Fruit fly (Drosophila melanogaster): ENCODE measurements around the gene Sf3b5.
A peak's percentile ranks its signal among the peaks of the same experiment; 100 is the strongest.

The Sf3b5 gene

dm6 chr3R:8992928-8993579 lies 22.1 kb downstream of the Sf3b5 start, which contains the start of gene CG11975 (continued):
- peak; percentile 87 for TF ChIP-seq CG12942 (GFP tag; optimal IDR thresholded peaks at IDR 0.05)
- TF ChIP-seq sisA (GFP tag; IDR thresholded peaks at IDR 0.05): peak; percentile 63
- 0 out of 2 replicates have a peak, but pooled peaks have one; percentile 21 for TF ChIP-seq peb (GFP tag; IDR thresholded peaks at IDR 0.05)
- peak; percentile 58 for TF ChIP-seq zfh1 (GFP tag; IDR thresholded peaks at IDR 0.05)
- peak; percentile 57 for TF ChIP-seq Meics (GFP tag; optimal IDR thresholded peaks at IDR 0.05)
- peak; percentile 68; the same call in 1 of the 3 replicates for TF ChIP-seq ken (GFP tag; IDR thresholded peaks at IDR 0.05)
- TF ChIP-seq odd (GFP tag; optimal IDR thresholded peaks at IDR 0.05): no peak
- peak; percentile 86 for TF ChIP-seq vfl (GFP tag; optimal IDR thresholded peaks at IDR 0.05)
- peak; percentile 73 for TF ChIP-seq al (GFP tag; IDR thresholded peaks at IDR 0.05)
- TF ChIP-seq CG30020 (tag; optimal IDR thresholded peaks at IDR 0.05): peak; percentile 63
- TF ChIP-seq Bteb2 (GFP tag; optimal IDR thresholded peaks at IDR 0.05): peak; percentile 62
- peak; percentile 44; the same call in 1 of the 2 replicates for TF ChIP-seq CG4404 (GFP tag; IDR thresholded peaks at IDR 0.05)
- TF ChIP-seq Poxn (GFP tag; IDR thresholded peaks at IDR 0.05): 0 out of 2 replicates have a peak, but pooled peaks have one; percentile 21
- TF ChIP-seq gro (GFP tag; optimal IDR thresholded peaks at IDR 0.05): peak; percentile 86
- peak; percentile 69; the same call in 1 of the 3 replicates for TF ChIP-seq CG34422 (GFP tag; IDR thresholded peaks at IDR 0.05)
- TF ChIP-seq NfI (GFP tag; optimal IDR thresholded peaks at IDR 0.05): peak; percentile 68
- TF ChIP-seq CG17568 (GFP tag; optimal IDR thresholded peaks at IDR 0.05): no peak
- TF ChIP-seq CG15696 (tag; optimal IDR thresholded peaks at IDR 0.05): peak; percentile 62
- TF ChIP-seq PHDP (tag; optimal IDR thresholded peaks at IDR 0.05): peak; percentile 70
- TF ChIP-seq p53 (GFP tag; optimal IDR thresholded peaks at IDR 0.05): peak; percentile 31
- peak; percentile 70; the same call in 1 of the 2 replicates for TF ChIP-seq Xrp1 (GFP tag; IDR thresholded peaks at IDR 0.05)
- peak; percentile 97 for TF ChIP-seq Med (GFP tag)
- TF ChIP-seq CG12659 (GFP tag; optimal IDR thresholded peaks at IDR 0.05): peak; percentile 83
- TF ChIP-seq ftz-f1 (GFP tag; optimal IDR thresholded peaks at IDR 0.05): peak; percentile 58
- peak; percentile 57 for TF ChIP-seq Dek (tag; optimal IDR thresholded peaks at IDR 0.05)
- TF ChIP-seq slbo (GFP tag; IDR thresholded peaks at IDR 0.05): peak; percentile 79
- TF ChIP-seq Oli (tag; optimal IDR thresholded peaks at IDR 0.05): no peak
- TF ChIP-seq Elba2 (GFP tag; optimal IDR thresholded peaks at IDR 0.05): no peak
- TF ChIP-seq Atf-2 (GFP tag; optimal IDR thresholded peaks at IDR 0.05): peak; percentile 70
- no peak for TF ChIP-seq Hr78 (GFP tag; optimal IDR thresholded peaks at IDR 0.05)
- TF ChIP-seq CG3995 (GFP tag; optimal IDR thresholded peaks at IDR 0.05): peak; percentile 64
- peak; percentile 81; the same call in 2 of the 3 replicates for TF ChIP-seq Dbx (GFP tag; IDR thresholded peaks at IDR 0.05)
- TF ChIP-seq trem (tag; optimal IDR thresholded peaks at IDR 0.05): peak; percentile 74
- TF ChIP-seq CG14710 (tag; optimal IDR thresholded peaks at IDR 0.05): peak; percentile 81
- peak; percentile 48; the same call in 1 of the 2 replicates for TF ChIP-seq sens-2 (GFP tag; IDR thresholded peaks at IDR 0.05)
- TF ChIP-seq CG2712 (tag; optimal IDR thresholded peaks at IDR 0.05): peak; percentile 74
- TF ChIP-seq eve (GFP tag; optimal IDR thresholded peaks at IDR 0.05): peak in 1 of 2 experiments; percentile 45
- peak; percentile 36 for TF ChIP-seq CG6813 (GFP tag; optimal IDR thresholded peaks at IDR 0.05)
- TF ChIP-seq CG12236 (GFP tag; optimal IDR thresholded peaks at IDR 0.05): peak; percentile 36
- TF ChIP-seq CG7786 (GFP tag; optimal IDR thresholded peaks at IDR 0.05): peak; percentile 90
- peak; percentile 82 for TF ChIP-seq her (GFP tag; optimal IDR thresholded peaks at IDR 0.05)
- peak; percentile 21 for TF ChIP-seq Nf-YB (GFP tag; optimal IDR thresholded peaks at IDR 0.05)
- peak; percentile 63 for TF ChIP-seq inv (GFP tag; IDR thresholded peaks at IDR 0.05; ENCODE audit: partially characterized antibody)
- 0 out of 2 replicates have a peak, but pooled peaks have one; percentile 24 for TF ChIP-seq CG4730 (GFP tag; IDR thresholded peaks at IDR 0.05)
- peak; percentile 60 for TF ChIP-seq sna (GFP tag; IDR thresholded peaks at IDR 0.05; ENCODE audit: partially characterized antibody)
- peak; percentile 29 for TF ChIP-seq CG16815 (GFP tag; optimal IDR thresholded peaks at IDR 0.05)
- no peak for TF ChIP-seq CG10565 (GFP tag; optimal IDR thresholded peaks at IDR 0.05)
- peak; percentile 91 for TF ChIP-seq nerfin-1 (tag; optimal IDR thresholded peaks at IDR 0.05)
- peak; percentile 33 for TF ChIP-seq tup (GFP tag; optimal IDR thresholded peaks at IDR 0.05)

Measured in whole organism, embryonic.